Worm (Caenorhabditis elegans): ENCODE data around the gene Y53F4B.17.

Y53F4B.17 gene

ce11 chrII:15010366-15011235 is 47.9 kb upstream of the Y53F4B.17 start, which contains the start of the genes Y53F4B.9 and Y53F4B.11 (continued):
- no peak for TF ChIP-seq nhr-120 (GFP tag; IDR thresholded peaks at IDR 0.05)
- TF ChIP-seq lin-40 (tag; optimal IDR thresholded peaks at IDR 0.05), result peak; percentile 52
- no peak for TF ChIP-seq akir-1 (GFP tag; optimal IDR thresholded peaks at IDR 0.05)
- TF ChIP-seq aptf-3 (GFP tag; IDR thresholded peaks at IDR 0.05), result no peak
- TF ChIP-seq pha-4 (tag; optimal IDR thresholded peaks at IDR 0.05), result peak; percentile 15
- TF ChIP-seq ceh-40 (GFP tag; IDR thresholded peaks at IDR 0.05), result no peak
- no peak for TF ChIP-seq ztf-18 (tag; optimal IDR thresholded peaks at IDR 0.05)
- TF ChIP-seq let-526 (GFP tag; IDR thresholded peaks at IDR 0.05), result no peak
- TF ChIP-seq nhr-80 (tag; optimal IDR thresholded peaks at IDR 0.05), result no peak
- TF ChIP-seq cebp-1 (GFP tag; IDR thresholded peaks at IDR 0.05), result peak; percentile 65
- TF ChIP-seq cebp-1 (tag; optimal IDR thresholded peaks at IDR 0.05), result peak; percentile 61
- TF ChIP-seq ceh-91 (GFP tag; IDR thresholded peaks at IDR 0.05), result peak; percentile 97
- TF ChIP-seq ceh-58 (GFP tag; IDR thresholded peaks at IDR 0.05), result no peak
- no peak for TF ChIP-seq B0035.1 (tag; optimal IDR thresholded peaks at IDR 0.05)
- peak; percentile 75; the same call in 1 of the 2 replicates for TF ChIP-seq ztf-28 (GFP tag; IDR thresholded peaks at IDR 0.05)
- TF ChIP-seq him-1 (tag; optimal IDR thresholded peaks at IDR 0.05), result peak; percentile 55
- TF ChIP-seq hmg-1.2 (GFP tag; IDR thresholded peaks at IDR 0.05), result peak; percentile 72
- peak; percentile 97 for TF ChIP-seq madf-8 (GFP tag; conservative IDR thresholded peaks at IDR 0.05)
- no peak for TF ChIP-seq nhr-179 (tag; optimal IDR thresholded peaks at IDR 0.05)
- no peak for TF ChIP-seq F37B4.10 (GFP tag; IDR thresholded peaks at IDR 0.05)
- TF ChIP-seq ekl-4 (GFP tag; IDR thresholded peaks at IDR 0.05), result peak; percentile 88
- no peak for TF ChIP-seq ZK185.1 (tag; optimal IDR thresholded peaks at IDR 0.05; ENCODE audit: poor library complexity, severe bottlenecking)
- no peak for TF ChIP-seq ccch-3 (GFP tag; optimal IDR thresholded peaks at IDR 0.05)
- peak; percentile 88 for TF ChIP-seq F33H1.4 (GFP tag; IDR thresholded peaks at IDR 0.05)
- TF ChIP-seq ztf-25 (GFP tag; IDR thresholded peaks at IDR 0.05), result 0 out of 2 replicates have a peak, but pooled peaks have one; percentile 31
- 0 out of 2 replicates have a peak, but pooled peaks have one; percentile 40 for TF ChIP-seq K11D2.4 (GFP tag; IDR thresholded peaks at IDR 0.05)
- peak; percentile 87; the same call in 1 of the 2 replicates for TF ChIP-seq pbrm-1 (GFP tag; IDR thresholded peaks at IDR 0.05)
- no peak for TF ChIP-seq somi-1 (GFP tag; optimal IDR thresholded peaks at IDR 0.05)
- TF ChIP-seq ceh-79 (tag; optimal IDR thresholded peaks at IDR 0.05), result no peak
- TF ChIP-seq bed-2 (GFP tag; IDR thresholded peaks at IDR 0.05), result 0 out of 2 replicates have a peak, but pooled peaks have one; percentile 49
- TF ChIP-seq F10E7.11 (tag; optimal IDR thresholded peaks at IDR 0.05), result no peak
- TF ChIP-seq lir-1 (GFP tag; conservative IDR thresholded peaks at IDR 0.05), result peak; percentile 77
- peak; percentile 73; the same call in 1 of the 2 replicates for TF ChIP-seq C17E4.6 (GFP tag; IDR thresholded peaks at IDR 0.05)
- peak; percentile 2 for TF ChIP-seq attf-5 (GFP tag; optimal IDR thresholded peaks at IDR 0.05)
- peak; percentile 81 for TF ChIP-seq attf-6 (GFP tag; IDR thresholded peaks at IDR 0.05)
- no peak for TF ChIP-seq sptf-2 (GFP tag; optimal IDR thresholded peaks at IDR 0.05)
- no peak for TF ChIP-seq F57C9.4 (tag; optimal IDR thresholded peaks at IDR 0.05)
- TF ChIP-seq cebp-2 (GFP tag; IDR thresholded peaks at IDR 0.05), result no peak
- TF ChIP-seq egrh-3 (GFP tag; IDR thresholded peaks at IDR 0.05), result peak; percentile 32; the same call in 1 of the 2 replicates
- TF ChIP-seq lin-26 (GFP tag; IDR thresholded peaks at IDR 0.05), result 0 out of 2 replicates have a peak, but pooled peaks have one; percentile 10
- TF ChIP-seq snpc-3.4 (tag; optimal IDR thresholded peaks at IDR 0.05), result peak; percentile 87
- no peak for TF ChIP-seq T07F8.4 (tag; optimal IDR thresholded peaks at IDR 0.05)
- peak; percentile 99 for TF ChIP-seq dpl-1 (GFP tag; optimal IDR thresholded peaks at IDR 0.05)
- TF ChIP-seq tlf-1 (GFP tag; optimal IDR thresholded peaks at IDR 0.05), result peak; percentile 90
- TF ChIP-seq F57A8.1 (GFP tag; optimal IDR thresholded peaks at IDR 0.05), result no peak
- no peak for TF ChIP-seq ztf-3 (GFP tag; optimal IDR thresholded peaks at IDR 0.05)
- TF ChIP-seq dox-1 (GFP tag; IDR thresholded peaks at IDR 0.05), result peak; percentile 95

Measured in whole organism, young adult.